Fruit fly (Drosophila melanogaster): Measurements from ENCODE around the gene CG5274.

CG5274 gene

DNA sequence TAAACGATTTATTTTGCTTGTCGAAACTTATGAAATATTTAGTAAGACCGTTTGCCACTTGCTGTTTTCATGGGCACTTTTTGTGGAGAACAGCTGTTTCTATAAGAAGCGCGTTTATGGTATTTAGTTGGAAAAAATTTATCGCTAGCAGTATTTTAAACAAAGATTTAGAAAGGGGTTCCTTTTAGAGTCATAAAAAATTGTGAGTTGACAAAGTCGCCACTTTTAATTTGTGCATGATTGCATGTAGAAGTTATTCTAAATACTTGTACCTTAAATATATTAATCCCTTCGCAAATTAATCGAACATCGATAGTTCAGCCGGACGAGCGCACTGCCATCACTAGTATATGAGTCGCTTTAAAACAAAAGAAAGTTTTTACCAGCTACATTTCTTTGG is 4.8 kb upstream of the CG5274 start, which contains the start of the genes Las and Psn (continued):
- no peak for TF ChIP-seq da (GFP tag; optimal IDR thresholded peaks at IDR 0.05)
- peak; percentile 64 for TF ChIP-seq Ets65A (GFP tag)
- TF ChIP-seq Jarid2 (GFP tag; optimal IDR thresholded peaks at IDR 0.05): no peak
- TF ChIP-seq CG8089 (GFP tag; optimal IDR thresholded peaks at IDR 0.05): no peak
- no peak for TF ChIP-seq Ravus (GFP tag; IDR thresholded peaks at IDR 0.05)
- no peak for TF ChIP-seq az2 (GFP tag; optimal IDR thresholded peaks at IDR 0.05)
- no peak for TF ChIP-seq ranshi (GFP tag; IDR thresholded peaks at IDR 0.05)
- TF ChIP-seq lab (GFP tag; optimal IDR thresholded peaks at IDR 0.05): no peak
- no peak for TF ChIP-seq CG4404 (GFP tag; IDR thresholded peaks at IDR 0.05)
- no peak for TF ChIP-seq CG15601 (tag; optimal IDR thresholded peaks at IDR 0.05)
- no peak for TF ChIP-seq NC2α (GFP tag; optimal IDR thresholded peaks at IDR 0.05)
- TF ChIP-seq YL-1 (GFP tag; optimal IDR thresholded peaks at IDR 0.05): peak; percentile 80
- no peak for TF ChIP-seq D19A (tag; optimal IDR thresholded peaks at IDR 0.05)
- no peak for TF ChIP-seq cg (GFP tag; optimal IDR thresholded peaks at IDR 0.05)
- TF ChIP-seq lov (optimal IDR thresholded peaks at IDR 0.05): no peak
- TF ChIP-seq lov (GFP tag; IDR thresholded peaks at IDR 0.05): no peak
- TF ChIP-seq bowl (GFP tag; IDR thresholded peaks at IDR 0.05): no peak
- TF ChIP-seq Sox102F (GFP tag; optimal IDR thresholded peaks at IDR 0.05): no peak
- no peak for TF ChIP-seq Ptx1 (GFP tag; IDR thresholded peaks at IDR 0.05)
- TF ChIP-seq pros (GFP tag; optimal IDR thresholded peaks at IDR 0.05): no peak
- TF ChIP-seq CG15011 (GFP tag; optimal IDR thresholded peaks at IDR 0.05): no peak
- no peak for TF ChIP-seq Side (GFP tag; optimal IDR thresholded peaks at IDR 0.05)
- no peak for TF ChIP-seq ERR (GFP tag; optimal IDR thresholded peaks at IDR 0.05)
- TF ChIP-seq ind (GFP tag; optimal IDR thresholded peaks at IDR 0.05): no peak
- no peak for TF ChIP-seq CG1603 (tag; optimal IDR thresholded peaks at IDR 0.05)
- no peak for TF ChIP-seq ssp (GFP tag; IDR thresholded peaks at IDR 0.05)
- no peak for TF ChIP-seq Dad (GFP tag; optimal IDR thresholded peaks at IDR 0.05)
- TF ChIP-seq yki (optimal IDR thresholded peaks at IDR 0.05): no peak
- no peak for TF ChIP-seq Awh (GFP tag; IDR thresholded peaks at IDR 0.05)
- peak; percentile 36 for TF ChIP-seq phol (tag; optimal IDR thresholded peaks at IDR 0.05)
- TF ChIP-seq Ets97D (GFP tag; optimal IDR thresholded peaks at IDR 0.05): peak; percentile 51
- peak; percentile 44 for TF ChIP-seq lilli (GFP tag; optimal IDR thresholded peaks at IDR 0.05)
- no peak for TF ChIP-seq CG6765 (GFP tag; optimal IDR thresholded peaks at IDR 0.05)
- no peak for TF ChIP-seq dan (GFP tag; IDR thresholded peaks at IDR 0.05)
- TF ChIP-seq Blimp-1 (GFP tag; optimal IDR thresholded peaks at IDR 0.05): no peak
- TF ChIP-seq Gsc (GFP tag; IDR thresholded peaks at IDR 0.05): no peak
- TF ChIP-seq CG31388 (GFP tag; optimal IDR thresholded peaks at IDR 0.05): no peak
- TF ChIP-seq ara (GFP tag; IDR thresholded peaks at IDR 0.05): no peak
- no peak for TF ChIP-seq hth (optimal IDR thresholded peaks at IDR 0.05)
- no peak for TF ChIP-seq CG4282 (GFP tag; optimal IDR thresholded peaks at IDR 0.05)
- peak; percentile 62 for TF ChIP-seq CG17186 (GFP tag; optimal IDR thresholded peaks at IDR 0.05)
- no peak for TF ChIP-seq CG7963 (GFP tag; IDR thresholded peaks at IDR 0.05; ENCODE audit: partially characterized antibody)
- TF ChIP-seq CG2120 (GFP tag; optimal IDR thresholded peaks at IDR 0.05): peak; percentile 52
- no peak for TF ChIP-seq slp2 (GFP tag; optimal IDR thresholded peaks at IDR 0.05)
- TF ChIP-seq ro (GFP tag; IDR thresholded peaks at IDR 0.05): no peak
- TF ChIP-seq ab (GFP tag; optimal IDR thresholded peaks at IDR 0.05): no peak
- no peak for TF ChIP-seq hkb (optimal IDR thresholded peaks at IDR 0.05)
- no peak for TF ChIP-seq hkb (GFP tag; IDR thresholded peaks at IDR 0.05)
- TF ChIP-seq CG9817 (tag; optimal IDR thresholded peaks at IDR 0.05): no peak
- TF ChIP-seq CG9797 (GFP tag; optimal IDR thresholded peaks at IDR 0.05): peak; percentile 65
- no peak for TF ChIP-seq CG17802 (tag; optimal IDR thresholded peaks at IDR 0.05)
- no peak for TF ChIP-seq Stat92E (GFP tag; optimal IDR thresholded peaks at IDR 0.05)
- TF ChIP-seq E2f2 (GFP tag; IDR thresholded peaks at IDR 0.05): peak; percentile 73
- TF ChIP-seq MTF-1 (GFP tag; optimal IDR thresholded peaks at IDR 0.05; ENCODE audit: borderline replicate concordance): no peak

All from whole organism, embryonic.